Fruit fly (Drosophila melanogaster) whole organism, embryonic: Measurements from ENCODE around the gene ND-30.

Source experiments
- CG10979 ChIP-seq: fragments of 200-800 bp; sonication (Bioruptor generic); optimal IDR thresholded peaks from 2 replicates; lab custom pipeline; 2018; ENCODE audit warnings: missing biosample characterization, mild to moderate bottlenecking, missing genetic modification characterization, moderate library complexity
- CG11504 ChIP-seq: fragments of 200-800 bp; sonication (Bioruptor generic); optimal IDR thresholded peaks from 3 replicates; lab custom pipeline; 2019; ENCODE audit warnings: missing biosample characterization, mild to moderate bottlenecking, missing genetic modification characterization, moderate library complexity
- CG11560 ChIP-seq: fragments of 200-800 bp; sonication (Bioruptor generic); IDR thresholded peaks from 3 replicates; pipeline ENCODE4 v1.3.6; 2022; ENCODE audit warnings: missing biosample characterization, missing genetic modification characterization
- CG13296 ChIP-seq: fragments of 200-800 bp; sonication (Bioruptor generic); optimal IDR thresholded peaks from 3 replicates; lab custom pipeline; 2018; ENCODE audit warnings: missing biosample characterization, mild to moderate bottlenecking, missing genetic modification characterization
- CG16813 ChIP-seq: fragments of 200-800 bp; sonication (Bioruptor generic); IDR thresholded peaks from 3 replicates; pipeline ENCODE4 v1.3.6; 2022; ENCODE audit warnings: missing biosample characterization, missing genetic modification characterization; ENCODE audit not compliant: partially characterized antibody
- CG2129 ChIP-seq: fragments of 200-800 bp; sonication (Bioruptor generic); IDR thresholded peaks from 2 replicates; pipeline ENCODE4 v1.3.6; 2022; ENCODE audit warnings: missing biosample characterization, missing genetic modification characterization; ENCODE audit not compliant: partially characterized antibody
- CG2202 ChIP-seq: fragments of 200-800 bp; sonication (Bioruptor generic); optimal IDR thresholded peaks from 2 replicates; lab custom pipeline; 2018; ENCODE audit warnings: missing biosample characterization, mild to moderate bottlenecking, missing genetic modification characterization
- CG33213 ChIP-seq: fragments of 200-800 bp; sonication (Bioruptor generic); optimal IDR thresholded peaks from 3 replicates; lab custom pipeline; 2016; ENCODE audit warnings: missing biosample characterization, missing genetic modification characterization
- CG43689 ChIP-seq: fragments of 200-800 bp; sonication (Bioruptor generic); IDR thresholded peaks from 2 replicates; pipeline ENCODE4 v1.3.6; 2022; ENCODE audit warnings: missing biosample characterization, missing genetic modification characterization
- CG7556 ChIP-seq: fragments of 200-800 bp; sonication (Bioruptor generic); optimal IDR thresholded peaks from 2 replicates; lab custom pipeline; 2017; ENCODE audit warnings: missing biosample characterization, mild to moderate bottlenecking, missing genetic modification characterization
- CG7786 ChIP-seq: fragments of 200-800 bp; sonication (Bioruptor generic); optimal IDR thresholded peaks from 2 replicates; lab custom pipeline; 2016; ENCODE audit warnings: missing biosample characterization, missing genetic modification characterization
- CG7987 ChIP-seq: fragments of 200-800 bp; sonication (Bioruptor generic); optimal IDR thresholded peaks from 2 replicates; lab custom pipeline; 2018; ENCODE audit warnings: missing biosample characterization, mild to moderate bottlenecking, missing genetic modification characterization, moderate library complexity
- CG9817 ChIP-seq: fragments of 200-800 bp; sonication (Bioruptor generic); optimal IDR thresholded peaks from 2 replicates; lab custom pipeline; 2018; ENCODE audit warnings: missing biosample characterization, mild to moderate bottlenecking, missing genetic modification characterization, moderate library complexity
- CHES-1-like ChIP-seq: fragments of 200-800 bp; sonication (Bioruptor generic); optimal IDR thresholded peaks from 2 replicates; lab custom pipeline; 2016; ENCODE audit warnings: missing biosample characterization, missing genetic modification characterization
- Dll ChIP-seq: fragments of 200-800 bp; sonication (Bioruptor generic); IDR thresholded peaks from 4 replicates; pipeline ENCODE4 v1.3.6; 2022; ENCODE audit warnings: missing biosample characterization, missing genetic modification characterization; ENCODE audit not compliant: partially characterized antibody
- Doc2 ChIP-seq: fragments of 200-800 bp; sonication (Bioruptor generic); IDR thresholded peaks from 2 replicates; pipeline ENCODE4 v1.3.6; 2022; ENCODE audit warnings: missing biosample characterization, missing genetic modification characterization
- Gsc ChIP-seq: fragments of 200-800 bp; sonication (Bioruptor generic); IDR thresholded peaks from 2 replicates; pipeline ENCODE4 v1.3.6; 2022; ENCODE audit warnings: missing biosample characterization, missing genetic modification characterization
- HLHmδ ChIP-seq: fragments of 200-800 bp; sonication (Bioruptor generic); optimal IDR thresholded peaks from 2 replicates; lab custom pipeline; 2018; ENCODE audit warnings: missing biosample characterization, mild to moderate bottlenecking, missing genetic modification characterization, moderate library complexity
- Hr3 ChIP-seq: fragments of 200-800 bp; sonication (Bioruptor generic); optimal IDR thresholded peaks from 3 replicates; lab custom pipeline; 2016; ENCODE audit warnings: missing biosample characterization, missing genetic modification characterization
- Hsf ChIP-seq: fragments of 200-800 bp; sonication (Bioruptor generic); optimal IDR thresholded peaks from 3 replicates; lab custom pipeline; 2016; ENCODE audit warnings: missing biosample characterization, missing genetic modification characterization
- Lhr ChIP-seq: fragments of 200-800 bp; sonication (Bioruptor generic); optimal IDR thresholded peaks from 3 replicates; lab custom pipeline; 2017; ENCODE audit warnings: mild to moderate bottlenecking, missing biosample characterization, missing genetic modification reagents, missing genetic modification characterization
- MBD-R2 ChIP-seq: fragments of 200-800 bp; sonication (Bioruptor generic); IDR thresholded peaks from 2 replicates; pipeline ENCODE4 v1.3.6; 2022; ENCODE audit warnings: missing biosample characterization, missing genetic modification characterization
- Med ChIP-seq: fragments of 200-800 bp; sonication (Bioruptor generic); peaks from one replicate; lab custom pipeline; 2016; ENCODE audit warnings: missing biosample characterization, missing genetic modification characterization, mild to moderate bottlenecking, inconsistent platforms, moderate library complexity
- Mrtf ChIP-seq: fragments of 200-800 bp; sonication (Bioruptor generic); IDR thresholded peaks from 3 replicates; pipeline ENCODE4 v1.3.6; 2022; ENCODE audit warnings: missing biosample characterization, missing genetic modification characterization
- NFAT ChIP-seq: fragments of 200-800 bp; sonication (Bioruptor generic); IDR thresholded peaks from 2 replicates; pipeline ENCODE4 v1.3.6; 2022; ENCODE audit warnings: missing biosample characterization, missing genetic modification characterization
- Oli ChIP-seq: fragments of 200-800 bp; sonication (Bioruptor generic); optimal IDR thresholded peaks from 2 replicates; lab custom pipeline; 2018; ENCODE audit warnings: missing biosample characterization, mild to moderate bottlenecking, missing genetic modification characterization, moderate library complexity
- Six4 ChIP-seq: fragments of 200-800 bp; sonication (Bioruptor generic); optimal IDR thresholded peaks from 2 replicates; lab custom pipeline; 2016; ENCODE audit warnings: missing biosample characterization, missing genetic modification characterization
- Sox100B ChIP-seq: fragments of 200-800 bp; sonication (Bioruptor generic); optimal IDR thresholded peaks from 3 replicates; lab custom pipeline; 2018; ENCODE audit warnings: missing biosample characterization, mild to moderate bottlenecking, missing genetic modification characterization
- TFAM ChIP-seq: fragments of 200-800 bp; sonication (Bioruptor generic); optimal IDR thresholded peaks from 2 replicates; lab custom pipeline; 2017; ENCODE audit warnings: missing biosample characterization, missing genetic modification characterization, inconsistent platforms
- YL-1 ChIP-seq: fragments of 200-800 bp; sonication (Bioruptor generic); optimal IDR thresholded peaks from 3 replicates; lab custom pipeline; 2017; ENCODE audit warnings: missing biosample characterization, mild to moderate bottlenecking, missing genetic modification characterization
- amos ChIP-seq: fragments of 200-800 bp; sonication (Bioruptor generic); IDR thresholded peaks from 2 replicates; pipeline ENCODE4 v1.3.6; 2022; ENCODE audit warnings: missing biosample characterization, missing genetic modification characterization; ENCODE audit not compliant: partially characterized antibody
- bbx ChIP-seq: fragments of 200-800 bp; sonication (Bioruptor generic); IDR thresholded peaks from 2 replicates; pipeline ENCODE4 v1.3.6; 2022; ENCODE audit warnings: missing biosample characterization, missing genetic modification characterization; ENCODE audit not compliant: partially characterized antibody
- eyg ChIP-seq: fragments of 200-800 bp; sonication (Bioruptor generic); optimal IDR thresholded peaks from 3 replicates; lab custom pipeline; 2016; ENCODE audit warnings: missing biosample characterization, missing genetic modification characterization
- ftz-f1 ChIP-seq: fragments of 200-800 bp; sonication (Bioruptor generic); optimal IDR thresholded peaks from 2 replicates; lab custom pipeline; 2016; ENCODE audit warnings: missing biosample characterization, missing genetic modification characterization
- fu2 ChIP-seq: fragments of 200-800 bp; sonication (Bioruptor generic); optimal IDR thresholded peaks from 2 replicates; lab custom pipeline; 2016; ENCODE audit warnings: missing biosample characterization, missing genetic modification characterization
- gce ChIP-seq: fragments of 200-800 bp; sonication (Bioruptor generic); IDR thresholded peaks from 3 replicates; pipeline ENCODE4 v1.3.6; 2022; ENCODE audit warnings: missing biosample characterization, missing genetic modification characterization
- grau ChIP-seq: fragments of 200-800 bp; optimal IDR thresholded peaks from 3 replicates; lab custom pipeline; 2019; ENCODE audit warnings: missing biosample characterization, mild to moderate bottlenecking, missing genetic modification characterization, moderate library complexity
- hbn ChIP-seq: fragments of 200-800 bp; sonication (Bioruptor generic); IDR thresholded peaks from 2 replicates; pipeline ENCODE4 v1.3.6; 2022; ENCODE audit warnings: missing biosample characterization, missing genetic modification characterization; ENCODE audit not compliant: partially characterized antibody
- knrl ChIP-seq: fragments of 200-800 bp; sonication (Bioruptor generic); IDR thresholded peaks from 3 replicates; pipeline ENCODE4 v1.3.6; 2022; ENCODE audit warnings: missing biosample characterization, missing genetic modification characterization; ENCODE audit not compliant: partially characterized antibody
- lola ChIP-seq, 3 experiments: fragments of >200 bp in 2 of 3; fragments of 200-800 bp in 1 of 3; sonication (Bioruptor generic) in 1 of 3; optimal IDR thresholded peaks; 2 replicates each; lab custom pipeline; 2017 to 2019; ENCODE audit warnings: missing biosample characterization in 3 of 3, missing genetic modification characterization in 3 of 3, mild to moderate bottlenecking in 1 of 3, moderate library complexity in 1 of 3
- nerfin-1 ChIP-seq: fragments of 200-800 bp; sonication (Bioruptor generic); optimal IDR thresholded peaks from 3 replicates; lab custom pipeline; 2019; ENCODE audit warnings: missing biosample characterization, mild to moderate bottlenecking, missing genetic modification characterization, moderate library complexity
- pum ChIP-seq: fragments of 200-800 bp; sonication (Bioruptor generic); optimal IDR thresholded peaks from 2 replicates; lab custom pipeline; 2016; ENCODE audit warnings: missing biosample characterization, missing genetic modification characterization
- pzg ChIP-seq: fragments of 200-800 bp; sonication (Bioruptor generic); optimal IDR thresholded peaks from 3 replicates; lab custom pipeline; 2018; ENCODE audit warnings: missing biosample characterization, mild to moderate bottlenecking, missing genetic modification characterization, moderate library complexity
- row ChIP-seq: fragments of 200-800 bp; sonication (Bioruptor generic); IDR thresholded peaks from 3 replicates; pipeline ENCODE4 v1.3.6; 2022; ENCODE audit warnings: missing biosample characterization, missing genetic modification characterization
- slou ChIP-seq: fragments of 200-800 bp; sonication (Bioruptor generic); optimal IDR thresholded peaks from 3 replicates; lab custom pipeline; 2016; ENCODE audit warnings: missing biosample characterization, missing genetic modification characterization
- tll ChIP-seq, 2 experiments: fragments of 200-800 bp in 1 of 2; fragments of >200 bp in 1 of 2; sonication (Bioruptor generic) in 1 of 2; optimal IDR thresholded peaks; 2 replicates each; lab custom pipeline; 2017 to 2019; ENCODE audit warnings: missing biosample characterization in 2 of 2, missing genetic modification characterization in 2 of 2, mild to moderate bottlenecking in 1 of 2, moderate library complexity in 1 of 2
- tna ChIP-seq: fragments of 200-800 bp; sonication (Bioruptor generic); IDR thresholded peaks from 2 replicates; pipeline ENCODE4 v1.3.6; 2022; ENCODE audit warnings: missing biosample characterization, missing genetic modification characterization; ENCODE audit not compliant: partially characterized antibody
- unc-4 ChIP-seq: fragments of 200-800 bp; sonication (Bioruptor generic); IDR thresholded peaks from 2 replicates; pipeline ENCODE4 v1.3.6; 2022; ENCODE audit warnings: missing biosample characterization, missing genetic modification characterization; ENCODE audit not compliant: partially characterized antibody
- vvl ChIP-seq: fragments of 200-800 bp; sonication (Bioruptor generic); IDR thresholded peaks from 2 replicates; pipeline ENCODE4 v1.3.6; 2022; ENCODE audit warnings: missing biosample characterization, missing genetic modification characterization

Gene ND-30

dm6 chr3L:3162584-3162983 is 3.2 kb upstream of the ND-30 start:
- TF ChIP-seq Oli (no peak), Hsf (GFP tag; lab: Kevin White, UChicago) (no peak), slou (GFP tag; lab: Kevin White, UChicago) (no peak), gce (GFP tag; lab: Robert Waterston, UW) (no peak), CHES-1-like (GFP tag; lab: Kevin White, UChicago) (no peak), tna (GFP tag; lab: Robert Waterston, UW) (no peak), CG9817 (tag; lab: Kevin White, UChicago) (no peak), vvl (GFP tag; lab: Robert Waterston, UW) (no peak), CG7786 (no peak), pum (GFP tag; lab: Kevin White, UChicago) (no peak), CG7987 (GFP tag; lab: Kevin White, UChicago) (no peak), grau (no peak)

DNA sequence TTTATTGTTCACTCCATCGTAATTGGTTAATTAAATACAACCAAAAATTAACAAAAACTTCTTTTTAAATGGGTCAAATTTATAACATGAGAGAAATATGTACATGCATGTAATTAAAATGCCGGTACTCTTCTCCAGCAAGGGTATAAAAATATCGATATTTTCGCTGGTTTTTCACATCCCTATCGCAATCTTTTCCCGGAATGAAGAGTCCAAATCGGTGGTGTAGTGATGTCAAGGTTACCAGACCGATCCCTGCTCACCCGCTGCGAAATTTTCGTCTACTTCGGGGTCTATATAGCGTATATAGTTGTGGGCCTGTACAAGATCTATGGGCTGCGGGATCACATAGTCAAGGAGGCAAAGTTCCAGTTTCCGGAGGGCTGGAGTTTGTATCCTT is 2.6 kb upstream of the ND-30 start, which contains the start of gene rasp:
Gene rasp (plus strand): TSS at position 213 of the 400 bp plus-strand sequence.
- TF ChIP-seq NFAT (GFP tag; lab: Robert Waterston, UW) (no peak), Lhr (GFP tag; lab: Kevin White, UChicago) (no peak), CG2202 (no peak), Hr3 (no peak), hbn (GFP tag; lab: Robert Waterston, UW) (peak; percentile 55), CG13296 (GFP tag; lab: Kevin White, UChicago) (no peak), bbx (GFP tag; lab: Robert Waterston, UW) (peak; percentile 45; the same call in 1 of the 2 replicates), nerfin-1 (peak; percentile 34), CG33213 (GFP tag; lab: Kevin White, UChicago) (no peak), CG43689 (GFP tag; lab: Robert Waterston, UW) (no peak), Dll (peak; percentile 65; the same call in 3 of the 4 replicates), CG11560 (tag; lab: Robert Waterston, UW) (no peak), YL-1 (GFP tag; lab: Kevin White, UChicago) (peak; percentile 34), row (GFP tag; lab: Robert Waterston, UW) (0 out of 3 replicates have a peak, but pooled peaks have one; percentile 16), eyg (no peak), ftz-f1 (peak; percentile 41), fu2 (GFP tag; lab: Kevin White, UChicago) (no peak), Gsc (GFP tag; lab: Robert Waterston, UW) (no peak), pzg (GFP tag; lab: Kevin White, UChicago) (peak; percentile 27), Doc2 (GFP tag; lab: Robert Waterston, UW) (no peak), knrl (GFP tag; lab: Robert Waterston, UW) (no peak), amos (GFP tag; lab: Robert Waterston, UW) (peak; percentile 48), Med (peak; percentile 44), CG11504 (tag; lab: Kevin White, UChicago) (no peak), MBD-R2 (GFP tag; lab: Robert Waterston, UW) (peak; percentile 51), lola (GFP tag; optimal IDR thresholded peaks at IDR 0.05; lab: Kevin White, UChicago) (no peak), HLHmδ (no peak), CG2129 (peak; percentile 47), gce (GFP tag; lab: Robert Waterston, UW) (no peak), Mrtf (no peak), CG16813 (GFP tag; lab: Robert Waterston, UW) (0 out of 3 replicates have a peak, but pooled peaks have one; percentile 35), unc-4 (GFP tag; lab: Robert Waterston, UW) (peak; percentile 45), Six4 (GFP tag; lab: Kevin White, UChicago) (no peak), tll (GFP tag; optimal IDR thresholded peaks at IDR 0.05; lab: Kevin White, UChicago) (no peak), CG10979 (tag; lab: Kevin White, UChicago) (no peak), CG7556 (GFP tag; lab: Kevin White, UChicago) (no peak), Sox100B (no peak), TFAM (no peak)
